Fruit fly (Drosophila melanogaster) whole organism: ENCODE measurements around the gene CG43658.

Experiments used
- CG8478 ChIP-seq: fragments of >200 bp; optimal IDR thresholded peaks from 2 replicates; lab custom pipeline; 2018; ENCODE audit warnings: inconsistent platforms
- Dll ChIP-seq: fragments of >200 bp; optimal IDR thresholded peaks from 2 replicates; lab custom pipeline; 2017
- pan ChIP-seq: fragments of >200 bp; optimal IDR thresholded peaks from 2 replicates; lab custom pipeline; 2017
- psq ChIP-seq: fragments of >200 bp; optimal IDR thresholded peaks from 2 replicates; lab custom pipeline; 2017

DNA sequence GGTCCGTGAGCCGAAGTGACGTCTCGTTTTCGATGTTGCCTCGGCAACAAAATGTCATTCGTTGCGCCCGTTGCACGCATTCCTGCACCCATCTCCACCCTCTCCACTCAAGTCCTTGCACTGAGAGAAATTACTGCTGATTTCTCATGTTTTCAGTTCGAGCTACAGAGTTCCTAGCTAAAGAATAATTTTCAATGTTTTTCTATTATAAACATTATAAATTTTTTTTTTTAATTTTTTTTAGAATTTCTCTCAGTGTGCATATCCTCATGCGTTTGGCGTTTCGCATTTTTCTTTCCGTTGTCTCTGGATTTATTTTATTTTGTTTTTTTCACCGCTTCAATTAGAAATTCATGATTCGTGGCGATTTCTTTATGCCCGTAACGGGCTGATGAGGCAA lies 10.0 kb downstream of the CG43658 start:
- no peak for TF ChIP-seq Dll (lab: Kevin White, UChicago)
- no peak for TF ChIP-seq pan (lab: Kevin White, UChicago)
- TF ChIP-seq CG8478 = no peak
- TF ChIP-seq psq (lab: Kevin White, UChicago) = no peak
